Fruit fly (Drosophila melanogaster) whole organism, embryonic: ENCODE data around the gene CG2256.

Experiments
- Abd-B ChIP-seq: fragments of 200-800 bp; sonication (Bioruptor generic); optimal IDR thresholded peaks from 2 replicates; lab custom pipeline; 2018; ENCODE audit warnings: missing biosample characterization, mild to moderate bottlenecking, missing genetic modification characterization, moderate library complexity
- BEAF-32 ChIP-seq: fragments of 200-800 bp; sonication (Bioruptor generic); optimal IDR thresholded peaks from 3 replicates; lab custom pipeline; 2017; ENCODE audit warnings: missing biosample characterization, missing genetic modification characterization, mild to moderate bottlenecking, moderate library complexity, missing genetic modification reagents
- BtbVII ChIP-seq: fragments of 200-800 bp; sonication (Bioruptor generic); optimal IDR thresholded peaks from 3 replicates; lab custom pipeline; 2017; ENCODE audit warnings: missing biosample characterization, mild to moderate bottlenecking, missing genetic modification characterization
- CG10267 ChIP-seq: fragments of 200-800 bp; sonication (Bioruptor generic); optimal IDR thresholded peaks from 2 replicates; lab custom pipeline; 2018; ENCODE audit warnings: missing biosample characterization, mild to moderate bottlenecking, missing genetic modification characterization, moderate library complexity
- CG10654 ChIP-seq: fragments of 200-800 bp; sonication (Bioruptor generic); optimal IDR thresholded peaks from 2 replicates; lab custom pipeline; 2016; ENCODE audit warnings: missing biosample characterization, missing genetic modification characterization
- CG13296 ChIP-seq: fragments of 200-800 bp; sonication (Bioruptor generic); optimal IDR thresholded peaks from 3 replicates; lab custom pipeline; 2018; ENCODE audit warnings: missing biosample characterization, mild to moderate bottlenecking, missing genetic modification characterization
- CG13894 ChIP-seq: fragments of 200-800 bp; sonication (Bioruptor generic); optimal IDR thresholded peaks from 3 replicates; lab custom pipeline; 2018; ENCODE audit warnings: missing biosample characterization, mild to moderate bottlenecking, missing genetic modification characterization, moderate library complexity
- CG1647 ChIP-seq: fragments of 200-800 bp; sonication (Bioruptor generic); optimal IDR thresholded peaks from 3 replicates; lab custom pipeline; 2016; ENCODE audit warnings: missing biosample characterization, missing genetic modification characterization
- CG17568 ChIP-seq: fragments of 200-800 bp; sonication (Bioruptor generic); optimal IDR thresholded peaks from 2 replicates; lab custom pipeline; 2018; ENCODE audit warnings: missing biosample characterization, mild to moderate bottlenecking, missing genetic modification characterization, moderate library complexity
- CG2116 ChIP-seq: fragments of 200-800 bp; sonication (Bioruptor generic); optimal IDR thresholded peaks from 3 replicates; lab custom pipeline; 2018; ENCODE audit warnings: missing biosample characterization, mild to moderate bottlenecking, missing genetic modification characterization
- CG2199 ChIP-seq: fragments of 200-800 bp; sonication (Bioruptor generic); IDR thresholded peaks from 3 replicates; pipeline ENCODE4 v1.3.6; 2022; ENCODE audit warnings: missing biosample characterization, missing genetic modification characterization
- CG32772 ChIP-seq: fragments of 200-800 bp; sonication (Bioruptor generic); IDR thresholded peaks from 2 replicates; pipeline ENCODE4 v1.3.6; 2022; ENCODE audit warnings: missing biosample characterization, missing genetic modification characterization
- CG4424 ChIP-seq: fragments of 200-800 bp; sonication (Bioruptor generic); optimal IDR thresholded peaks from 3 replicates; lab custom pipeline; 2016; ENCODE audit warnings: missing biosample characterization, missing genetic modification characterization
- CG6683 ChIP-seq: fragments of 200-800 bp; sonication (Bioruptor generic); optimal IDR thresholded peaks from 2 replicates; lab custom pipeline; 2017; ENCODE audit warnings: missing biosample characterization, mild to moderate bottlenecking, missing genetic modification characterization, missing genetic modification reagents
- CG6689 ChIP-seq: fragments of 200-800 bp; sonication (Bioruptor generic); IDR thresholded peaks from 2 replicates; pipeline ENCODE4 v1.3.6; 2022; ENCODE audit warnings: missing biosample characterization, missing genetic modification characterization
- CG6791 ChIP-seq: fragments of 200-800 bp; sonication (Bioruptor generic); IDR thresholded peaks from 3 replicates; pipeline ENCODE4 v1.3.6; 2022; ENCODE audit warnings: missing biosample characterization, missing genetic modification characterization; ENCODE audit not compliant: partially characterized antibody
- CG8478 ChIP-seq: fragments of >200 bp; optimal IDR thresholded peaks from 2 replicates; lab custom pipeline; 2018
- CG9727 ChIP-seq: fragments of 200-800 bp; sonication (Bioruptor generic); optimal IDR thresholded peaks from 3 replicates; lab custom pipeline; 2017; ENCODE audit warnings: missing biosample characterization, mild to moderate bottlenecking, missing genetic modification characterization
- Doc3 ChIP-seq: fragments of 200-800 bp; sonication (Bioruptor generic); IDR thresholded peaks from 3 replicates; pipeline ENCODE4 v1.3.6; 2022; ENCODE audit warnings: missing biosample characterization, missing genetic modification characterization; ENCODE audit not compliant: partially characterized antibody
- Fer1 ChIP-seq: fragments of 200-800 bp; sonication (Bioruptor generic); optimal IDR thresholded peaks from 2 replicates; lab custom pipeline; 2017; ENCODE audit warnings: missing biosample characterization, mild to moderate bottlenecking, missing genetic modification characterization
- Jarid2 ChIP-seq: fragments of 200-800 bp; sonication (Bioruptor generic); optimal IDR thresholded peaks from 3 replicates; lab custom pipeline; 2017; ENCODE audit warnings: mild to moderate bottlenecking, missing biosample characterization, missing genetic modification reagents, missing genetic modification characterization
- Kr ChIP-seq: fragments of 200-800 bp; sonication (Bioruptor generic); optimal IDR thresholded peaks from 2 replicates; lab custom pipeline; 2017; ENCODE audit warnings: missing biosample characterization, mild to moderate bottlenecking, missing genetic modification characterization
- Lim3 ChIP-seq: fragments of 200-800 bp; sonication (Bioruptor generic); IDR thresholded peaks from 2 replicates; pipeline ENCODE4 v1.3.6; 2022; ENCODE audit warnings: missing biosample characterization, missing genetic modification characterization
- Meics ChIP-seq: fragments of 200-800 bp; sonication (Bioruptor generic); optimal IDR thresholded peaks from 2 replicates; lab custom pipeline; 2017; ENCODE audit warnings: missing biosample characterization, mild to moderate bottlenecking, missing genetic modification characterization
- NC2β ChIP-seq: fragments of 200-800 bp; sonication (Bioruptor generic); optimal IDR thresholded peaks from 2 replicates; lab custom pipeline; 2016; ENCODE audit warnings: missing biosample characterization, missing genetic modification characterization
- Nf-YC ChIP-seq: fragments of 200-800 bp; optimal IDR thresholded peaks from 3 replicates; lab custom pipeline; 2019; ENCODE audit warnings: missing biosample characterization, mild to moderate bottlenecking, missing genetic modification characterization, moderate library complexity
- Opbp ChIP-seq: fragments of 200-800 bp; sonication (Bioruptor generic); IDR thresholded peaks from 3 replicates; pipeline ENCODE4 v1.3.6; 2022; ENCODE audit warnings: missing biosample characterization, missing genetic modification characterization; ENCODE audit not compliant: partially characterized antibody
- Pdp1 ChIP-seq, 2 experiments: fragments of 200-800 bp; sonication (Bioruptor generic); optimal IDR thresholded peaks; 3 replicates each; lab custom pipeline; 2016; ENCODE audit warnings: missing biosample characterization in 2 of 2, missing genetic modification characterization in 2 of 2, mild to moderate bottlenecking in 1 of 2, moderate library complexity in 1 of 2
- Taf1 ChIP-seq: fragments of 200-800 bp; sonication (Bioruptor generic); IDR thresholded peaks from 2 replicates; pipeline ENCODE4 v1.3.6; 2022; ENCODE audit warnings: missing biosample characterization, missing genetic modification characterization
- al ChIP-seq: fragments of 200-800 bp; sonication (Bioruptor generic); IDR thresholded peaks from 2 replicates; pipeline ENCODE4 v1.3.6; 2022; ENCODE audit warnings: missing biosample characterization, missing genetic modification characterization
- ase ChIP-seq: fragments of 200-800 bp; sonication (Bioruptor generic); IDR thresholded peaks from 3 replicates; pipeline ENCODE4 v1.3.6; 2022; ENCODE audit warnings: missing biosample characterization, missing genetic modification characterization
- bigmax ChIP-seq: fragments of 200-800 bp; sonication (Bioruptor generic); optimal IDR thresholded peaks from 2 replicates; lab custom pipeline; 2018; ENCODE audit warnings: missing biosample characterization, mild to moderate bottlenecking, missing genetic modification characterization
- chinmo ChIP-seq: fragments of 200-800 bp; sonication (Bioruptor generic); IDR thresholded peaks from 4 replicates; pipeline ENCODE4 v1.3.6; 2022; ENCODE audit warnings: missing biosample characterization, missing genetic modification characterization; ENCODE audit not compliant: partially characterized antibody
- crp ChIP-seq, 2 experiments: fragments of 200-800 bp; sonication (Bioruptor generic); optimal IDR thresholded peaks; 2 replicates in 1 of 2; 3 replicates in 1 of 2; lab custom pipeline; 2017; ENCODE audit warnings: missing biosample characterization in 2 of 2, missing genetic modification characterization in 2 of 2, mild to moderate bottlenecking in 1 of 2, moderate library complexity in 1 of 2
- insv ChIP-seq, 2 experiments: fragments of 200-800 bp; sonication (Bioruptor generic); optimal IDR thresholded peaks; 3 replicates each; lab custom pipeline; 2016 to 2018; ENCODE audit warnings: missing biosample characterization in 2 of 2, missing genetic modification characterization in 2 of 2
- kah ChIP-seq: fragments of 200-800 bp; sonication (Bioruptor generic); optimal IDR thresholded peaks from 2 replicates; lab custom pipeline; 2018; ENCODE audit warnings: missing biosample characterization, mild to moderate bottlenecking, missing genetic modification characterization
- knrl ChIP-seq: fragments of 200-800 bp; sonication (Bioruptor generic); IDR thresholded peaks from 3 replicates; pipeline ENCODE4 v1.3.6; 2022; ENCODE audit warnings: missing biosample characterization, missing genetic modification characterization; ENCODE audit not compliant: partially characterized antibody
- pan ChIP-seq, 4 experiments: fragments of >200 bp in 3 of 4; fragments of 200-800 bp in 1 of 4; sonication (Bioruptor generic) in 1 of 4; optimal IDR thresholded peaks in 3 of 4; IDR thresholded peaks in 1 of 4; 2 replicates each; pipeline versions ENCODE4 v1.3.6 to Lab custom; 2017 to 2022; ENCODE audit warnings: missing biosample characterization in 2 of 4, missing genetic modification characterization in 2 of 4, mixed read lengths in 1 of 4
- pb ChIP-seq: fragments of 200-800 bp; sonication (Bioruptor generic); optimal IDR thresholded peaks from 3 replicates; lab custom pipeline; 2016; ENCODE audit warnings: missing biosample characterization, missing genetic modification characterization
- phol ChIP-seq: fragments of 200-800 bp; sonication (Bioruptor generic); optimal IDR thresholded peaks from 3 replicates; lab custom pipeline; 2018; ENCODE audit warnings: missing biosample characterization, mild to moderate bottlenecking, missing genetic modification characterization, moderate library complexity
- sd ChIP-seq: fragments of 200-800 bp; sonication (Bioruptor generic); optimal IDR thresholded peaks from 3 replicates; lab custom pipeline; 2018; ENCODE audit warnings: missing biosample characterization, mild to moderate bottlenecking, missing genetic modification characterization, moderate library complexity
- sr ChIP-seq: fragments of 200-800 bp; sonication (Bioruptor generic); IDR thresholded peaks from 3 replicates; pipeline ENCODE4 v1.3.6; 2022; ENCODE audit warnings: missing biosample characterization, missing genetic modification characterization
- tll ChIP-seq, 2 experiments: fragments of 200-800 bp in 1 of 2; fragments of >200 bp in 1 of 2; sonication (Bioruptor generic) in 1 of 2; optimal IDR thresholded peaks; 2 replicates each; lab custom pipeline; 2017 to 2019; ENCODE audit warnings: missing biosample characterization in 2 of 2, missing genetic modification characterization in 2 of 2, mild to moderate bottlenecking in 1 of 2, moderate library complexity in 1 of 2
- tx ChIP-seq: fragments of 200-800 bp; sonication (Bioruptor generic); optimal IDR thresholded peaks from 2 replicates; lab custom pipeline; 2016; ENCODE audit warnings: missing biosample characterization, missing genetic modification characterization
- vfl ChIP-seq: fragments of 200-800 bp; sonication (Bioruptor generic); optimal IDR thresholded peaks from 2 replicates; lab custom pipeline; 2016; ENCODE audit warnings: missing biosample characterization, missing genetic modification characterization
- vnd ChIP-seq: fragments of 200-800 bp; sonication (Bioruptor generic); IDR thresholded peaks from 3 replicates; pipeline ENCODE4 v1.3.6; 2022; ENCODE audit warnings: missing biosample characterization, missing genetic modification characterization; ENCODE audit not compliant: partially characterized antibody
- vvl ChIP-seq: fragments of 200-800 bp; sonication (Bioruptor generic); IDR thresholded peaks from 2 replicates; pipeline ENCODE4 v1.3.6; 2022; ENCODE audit warnings: missing biosample characterization, missing genetic modification characterization
- wor ChIP-seq: fragments of 200-800 bp; sonication (Bioruptor generic); IDR thresholded peaks from 2 replicates; pipeline ENCODE4 v1.3.6; 2022; ENCODE audit warnings: missing biosample characterization, missing genetic modification characterization

Gene CG2256

dm6 chrX:8115717-8116311, 28.8 kb upstream of the CG2256 start, which contains the start of gene Gclc (continued):
- TF ChIP-seq pb (no peak), insv (GFP tag; optimal IDR thresholded peaks at IDR 0.05; lab: Kevin White, UChicago) (peak; percentile 31 to 90), CG32772 (no peak), phol (tag; lab: Kevin White, UChicago) (no peak), pan (optimal IDR thresholded peaks at IDR 0.05; lab: Kevin White, UChicago) (no peak), pan (GFP tag; optimal IDR thresholded peaks at IDR 0.05 in 1 of 2, IDR thresholded peaks at IDR 0.05 in 1 of 2) (no peak), crp (GFP tag; optimal IDR thresholded peaks at IDR 0.05; lab: Kevin White, UChicago) (peak in 1 of 2 experiments; percentile 23), Jarid2 (GFP tag; lab: Kevin White, UChicago) (peak; percentile 56), wor (GFP tag; lab: Robert Waterston, UW) (no peak), Abd-B (no peak), chinmo (GFP tag; lab: Robert Waterston, UW) (0 out of 4 replicates have a peak, but pooled peaks have one; percentile 22), sr (GFP tag; lab: Robert Waterston, UW) (0 out of 3 replicates have a peak, but pooled peaks have one; percentile 52), vfl (GFP tag; lab: Kevin White, UChicago) (no peak), CG6689 (GFP tag; lab: Robert Waterston, UW) (no peak), BtbVII (GFP tag; lab: Kevin White, UChicago) (peak; percentile 47), CG6683 (GFP tag; lab: Kevin White, UChicago) (no peak), CG8478 (lab: Kevin White, UChicago) (no peak), Pdp1 (GFP tag; optimal IDR thresholded peaks at IDR 0.05; lab: Kevin White, UChicago) (no peak), CG4424 (GFP tag; lab: Kevin White, UChicago) (no peak), CG9727 (GFP tag; lab: Kevin White, UChicago) (no peak), Fer1 (GFP tag; lab: Kevin White, UChicago) (peak; percentile 25), CG13296 (GFP tag; lab: Kevin White, UChicago) (no peak), Kr (GFP tag; lab: Kevin White, UChicago) (no peak), Opbp (GFP tag; lab: Robert Waterston, UW) (peak; percentile 23; the same call in 1 of the 3 replicates), tll (GFP tag; optimal IDR thresholded peaks at IDR 0.05; lab: Kevin White, UChicago) (no peak), Nf-YC (tag; lab: Kevin White, UChicago) (peak; percentile 14), kah (GFP tag; lab: Kevin White, UChicago) (no peak), CG13894 (tag; lab: Kevin White, UChicago) (peak; percentile 31), BEAF-32 (GFP tag; lab: Kevin White, UChicago) (peak; percentile 66), al (GFP tag; lab: Robert Waterston, UW) (no peak), sd (tag; lab: Kevin White, UChicago) (peak; percentile 7), knrl (GFP tag; lab: Robert Waterston, UW) (peak; percentile 45; the same call in 2 of the 3 replicates), CG10654 (no peak), tx (no peak), CG2116 (GFP tag; lab: Kevin White, UChicago) (peak; percentile 79), CG6791 (GFP tag; lab: Robert Waterston, UW) (peak; percentile 53; the same call in 2 of the 3 replicates), Doc3 (0 out of 3 replicates have a peak, but pooled peaks have one; percentile 35), bigmax (GFP tag; lab: Kevin White, UChicago) (no peak), Lim3 (GFP tag; lab: Robert Waterston, UW) (no peak), CG17568 (GFP tag; lab: Kevin White, UChicago) (peak; percentile 24), Meics (GFP tag; lab: Kevin White, UChicago) (no peak), ase (GFP tag; lab: Robert Waterston, UW) (no peak), vvl (GFP tag; lab: Robert Waterston, UW) (peak; percentile 33; the same call in 1 of the 2 replicates), CG2199 (no peak), Taf1 (GFP tag; lab: Robert Waterston, UW) (no peak), CG10267 (tag; lab: Kevin White, UChicago) (peak; percentile 36), vnd (no peak), NC2β (GFP tag; lab: Kevin White, UChicago) (no peak), CG1647 (GFP tag; lab: Kevin White, UChicago) (no peak)
